Fruit fly (Drosophila melanogaster) whole organism, embryonic: ENCODE results near the gene IntS14.

Source experiments
- Antp ChIP-seq: fragments of 200-800 bp; sonication (Bioruptor generic); optimal IDR thresholded peaks from 3 replicates; lab custom pipeline; 2016; ENCODE audit warnings: missing biosample characterization, missing genetic modification characterization
- C15 ChIP-seq: fragments of 200-800 bp; sonication (Bioruptor generic); IDR thresholded peaks from 3 replicates; pipeline ENCODE4 v1.3.6; 2022; ENCODE audit warnings: missing biosample characterization, missing genetic modification characterization
- CG10366 ChIP-seq: fragments of 200-800 bp; sonication (Bioruptor generic); IDR thresholded peaks from 2 replicates; pipeline ENCODE4 v1.3.6; 2022; ENCODE audit warnings: missing biosample characterization, missing genetic modification characterization
- CG10462 ChIP-seq: fragments of 200-800 bp; sonication (Bioruptor generic); optimal IDR thresholded peaks from 2 replicates; lab custom pipeline; 2016; ENCODE audit warnings: missing biosample characterization, missing genetic modification characterization
- CG10543 ChIP-seq: fragments of 200-800 bp; sonication (Bioruptor generic); optimal IDR thresholded peaks from 3 replicates; lab custom pipeline; 2017; ENCODE audit warnings: missing biosample characterization, mild to moderate bottlenecking, missing genetic modification characterization, moderate library complexity
- CG11085 ChIP-seq: fragments of 200-800 bp; sonication (Bioruptor generic); IDR thresholded peaks from 2 replicates; pipeline ENCODE4 v1.3.6; 2022; ENCODE audit warnings: missing biosample characterization, missing genetic modification characterization
- CG12299 ChIP-seq: fragments of 200-800 bp; sonication (Bioruptor generic); optimal IDR thresholded peaks from 2 replicates; lab custom pipeline; 2018; ENCODE audit warnings: missing biosample characterization, mild to moderate bottlenecking, missing genetic modification characterization
- CG13624 ChIP-seq: fragments of 200-800 bp; sonication (Bioruptor generic); optimal IDR thresholded peaks from 2 replicates; lab custom pipeline; 2016; ENCODE audit warnings: missing biosample characterization, missing genetic modification characterization
- CG13894 ChIP-seq: fragments of 200-800 bp; sonication (Bioruptor generic); optimal IDR thresholded peaks from 3 replicates; lab custom pipeline; 2018; ENCODE audit warnings: missing biosample characterization, mild to moderate bottlenecking, missing genetic modification characterization, moderate library complexity
- CG16813 ChIP-seq: fragments of 200-800 bp; sonication (Bioruptor generic); IDR thresholded peaks from 3 replicates; pipeline ENCODE4 v1.3.6; 2022; ENCODE audit warnings: missing biosample characterization, missing genetic modification characterization; ENCODE audit not compliant: partially characterized antibody
- CG16863 ChIP-seq: fragments of 200-800 bp; sonication (Bioruptor generic); optimal IDR thresholded peaks from 3 replicates; lab custom pipeline; 2016; ENCODE audit warnings: missing biosample characterization, missing genetic modification characterization
- CG18011 ChIP-seq: fragments of 200-800 bp; sonication (Bioruptor generic); optimal IDR thresholded peaks from 2 replicates; lab custom pipeline; 2017; ENCODE audit warnings: missing biosample characterization, missing genetic modification characterization, mild to moderate bottlenecking, moderate library complexity, missing genotype
- CG1832 ChIP-seq: fragments of 200-800 bp; sonication (Bioruptor generic); optimal IDR thresholded peaks from 2 replicates; lab custom pipeline; 2017; ENCODE audit warnings: missing biosample characterization, mild to moderate bottlenecking, missing genetic modification characterization, inconsistent platforms
- CG18619 ChIP-seq: fragments of 200-800 bp; sonication (Bioruptor generic); optimal IDR thresholded peaks from 3 replicates; lab custom pipeline; 2017; ENCODE audit warnings: missing biosample characterization, mild to moderate bottlenecking, missing genetic modification characterization
- CG2202 ChIP-seq: fragments of 200-800 bp; sonication (Bioruptor generic); optimal IDR thresholded peaks from 2 replicates; lab custom pipeline; 2018; ENCODE audit warnings: missing biosample characterization, mild to moderate bottlenecking, missing genetic modification characterization
- CG2889 ChIP-seq: fragments of 200-800 bp; sonication (Bioruptor generic); IDR thresholded peaks from 3 replicates; pipeline ENCODE4 v1.3.6; 2022; ENCODE audit warnings: missing biosample characterization, missing genetic modification characterization
- CG34422 ChIP-seq: fragments of 200-800 bp; sonication (Bioruptor generic); IDR thresholded peaks from 3 replicates; pipeline ENCODE4 v1.3.6; 2022; ENCODE audit warnings: missing biosample characterization, missing genetic modification characterization
- CG3838 ChIP-seq: fragments of 200-800 bp; sonication (Bioruptor generic); optimal IDR thresholded peaks from 3 replicates; lab custom pipeline; 2016; ENCODE audit warnings: missing biosample characterization, missing genetic modification characterization
- CG6654 ChIP-seq: fragments of 200-800 bp; sonication (Bioruptor generic); optimal IDR thresholded peaks from 2 replicates; lab custom pipeline; 2017; ENCODE audit warnings: missing biosample characterization, mild to moderate bottlenecking, missing genetic modification characterization
- CG6854 ChIP-seq: fragments of 200-800 bp; sonication (Bioruptor generic); optimal IDR thresholded peaks from 3 replicates; lab custom pipeline; 2017; ENCODE audit warnings: missing biosample characterization, mild to moderate bottlenecking, missing genetic modification characterization
- CG7357 ChIP-seq: fragments of 200-800 bp; sonication (Bioruptor generic); IDR thresholded peaks from 3 replicates; pipeline ENCODE4 v1.3.6; 2022; ENCODE audit warnings: missing biosample characterization, missing genetic modification characterization
- CG9609 ChIP-seq: fragments of 200-800 bp; sonication (Bioruptor generic); optimal IDR thresholded peaks from 3 replicates; lab custom pipeline; 2016; ENCODE audit warnings: missing biosample characterization, missing genetic modification characterization
- Dip3 ChIP-seq: fragments of 200-800 bp; sonication (Bioruptor generic); optimal IDR thresholded peaks from 3 replicates; lab custom pipeline; 2016; ENCODE audit warnings: missing biosample characterization, missing genetic modification characterization
- Dref ChIP-seq: fragments of 200-800 bp; sonication (Bioruptor generic); IDR thresholded peaks from 2 replicates; pipeline ENCODE4 v1.3.6; 2022; ENCODE audit warnings: missing biosample characterization, missing genetic modification characterization
- HHEX ChIP-seq: fragments of 200-800 bp; sonication (Bioruptor generic); optimal IDR thresholded peaks from 3 replicates; lab custom pipeline; 2017; ENCODE audit warnings: missing biosample characterization, mild to moderate bottlenecking, missing genetic modification characterization, missing genetic modification reagents
- HLH54F ChIP-seq: fragments of 200-800 bp; sonication (Bioruptor generic); optimal IDR thresholded peaks from 3 replicates; lab custom pipeline; 2016; ENCODE audit warnings: missing biosample characterization, missing genetic modification characterization
- Myb ChIP-seq: fragments of 200-800 bp; sonication (Bioruptor generic); optimal IDR thresholded peaks from 2 replicates; lab custom pipeline; 2016; ENCODE audit warnings: missing biosample characterization, missing genetic modification characterization
- NfI ChIP-seq: fragments of 200-800 bp; sonication (Bioruptor generic); optimal IDR thresholded peaks from 3 replicates; lab custom pipeline; 2018; ENCODE audit warnings: missing biosample characterization, mild to moderate bottlenecking, missing genetic modification characterization, moderate library complexity
- Oaz ChIP-seq: fragments of 200-800 bp; sonication (Bioruptor generic); IDR thresholded peaks from 2 replicates; pipeline ENCODE4 v1.3.6; 2022; ENCODE audit warnings: missing biosample characterization, missing genetic modification characterization
- Ravus ChIP-seq: fragments of 200-800 bp; sonication (Bioruptor generic); IDR thresholded peaks from 2 replicates; pipeline ENCODE4 v1.3.6; 2022; ENCODE audit warnings: missing biosample characterization, missing genetic modification characterization
- Scr ChIP-seq: fragments of 200-800 bp; sonication (Bioruptor generic); IDR thresholded peaks from 2 replicates; pipeline ENCODE4 v1.3.6; 2022; ENCODE audit warnings: missing biosample characterization, missing genetic modification characterization; ENCODE audit not compliant: partially characterized antibody
- Sry-δ ChIP-seq: fragments of 200-800 bp; sonication (Bioruptor generic); optimal IDR thresholded peaks from 2 replicates; lab custom pipeline; 2016; ENCODE audit warnings: missing biosample characterization, missing genetic modification characterization
- TFAM ChIP-seq: fragments of 200-800 bp; sonication (Bioruptor generic); optimal IDR thresholded peaks from 2 replicates; lab custom pipeline; 2017; ENCODE audit warnings: missing biosample characterization, missing genetic modification characterization, inconsistent platforms
- ap ChIP-seq: fragments of 200-800 bp; sonication (Bioruptor generic); IDR thresholded peaks from 2 replicates; pipeline ENCODE4 v1.3.6; 2022; ENCODE audit warnings: missing biosample characterization, missing genetic modification characterization
- ash1 ChIP-seq: fragments of 200-800 bp; sonication (Bioruptor generic); optimal IDR thresholded peaks from 2 replicates; lab custom pipeline; 2018; ENCODE audit warnings: missing biosample characterization, mild to moderate bottlenecking, missing genetic modification characterization
- bbx ChIP-seq: fragments of 200-800 bp; sonication (Bioruptor generic); IDR thresholded peaks from 2 replicates; pipeline ENCODE4 v1.3.6; 2022; ENCODE audit warnings: missing biosample characterization, missing genetic modification characterization; ENCODE audit not compliant: partially characterized antibody
- cwo ChIP-seq: fragments of 200-800 bp; sonication (Bioruptor generic); optimal IDR thresholded peaks from 3 replicates; lab custom pipeline; 2017; ENCODE audit warnings: missing biosample characterization, missing genetic modification characterization, mild to moderate bottlenecking, moderate library complexity, missing genetic modification reagents
- dmrt11E ChIP-seq: fragments of 200-800 bp; sonication (Bioruptor generic); optimal IDR thresholded peaks from 3 replicates; lab custom pipeline; 2018; ENCODE audit warnings: missing biosample characterization, mild to moderate bottlenecking, missing genetic modification characterization, moderate library complexity
- gem ChIP-seq: fragments of 200-800 bp; sonication (Bioruptor generic); optimal IDR thresholded peaks from 2 replicates; lab custom pipeline; 2019; ENCODE audit warnings: missing biosample characterization, mild to moderate bottlenecking, missing genetic modification characterization, moderate library complexity
- gt ChIP-seq: fragments of 200-800 bp; sonication (Bioruptor generic); IDR thresholded peaks from 2 replicates; pipeline ENCODE4 v1.3.6; 2022; ENCODE audit warnings: missing biosample characterization, missing genetic modification characterization
- nerfin-2 ChIP-seq: fragments of 200-800 bp; sonication (Bioruptor generic); IDR thresholded peaks from 2 replicates; pipeline ENCODE4 v1.3.6; 2022; ENCODE audit warnings: missing biosample characterization, missing genetic modification characterization; ENCODE audit not compliant: partially characterized antibody
- org-1 ChIP-seq: fragments of 200-800 bp; sonication (Bioruptor generic); optimal IDR thresholded peaks from 2 replicates; lab custom pipeline; 2017; ENCODE audit warnings: missing biosample characterization, missing genetic modification characterization
- row ChIP-seq: fragments of 200-800 bp; sonication (Bioruptor generic); IDR thresholded peaks from 3 replicates; pipeline ENCODE4 v1.3.6; 2022; ENCODE audit warnings: missing biosample characterization, missing genetic modification characterization
- salm ChIP-seq: fragments of 200-800 bp; sonication (Bioruptor generic); optimal IDR thresholded peaks from 2 replicates; lab custom pipeline; 2018; ENCODE audit warnings: missing biosample characterization, mild to moderate bottlenecking, missing genetic modification characterization
- sim ChIP-seq: fragments of 200-800 bp; sonication (Bioruptor generic); IDR thresholded peaks from 2 replicates; pipeline ENCODE4 v1.3.6; 2022; ENCODE audit warnings: missing biosample characterization, missing genetic modification characterization
- sob ChIP-seq: fragments of 200-800 bp; sonication (Bioruptor generic); IDR thresholded peaks from 2 replicates; pipeline ENCODE4 v1.3.6; 2022; ENCODE audit warnings: missing biosample characterization, missing genetic modification characterization
- tll ChIP-seq, 2 experiments: fragments of 200-800 bp in 1 of 2; fragments of >200 bp in 1 of 2; sonication (Bioruptor generic) in 1 of 2; optimal IDR thresholded peaks; 2 replicates each; lab custom pipeline; 2017 to 2019; ENCODE audit warnings: missing biosample characterization in 2 of 2, missing genetic modification characterization in 2 of 2, mild to moderate bottlenecking in 1 of 2, moderate library complexity in 1 of 2
- vvl ChIP-seq: fragments of 200-800 bp; sonication (Bioruptor generic); IDR thresholded peaks from 2 replicates; pipeline ENCODE4 v1.3.6; 2022; ENCODE audit warnings: missing biosample characterization, missing genetic modification characterization

The IntS14 gene

dm6 chr2L:1185642-1186497 is 21.6 kb downstream of the IntS14 start, which contains the start of gene CG5001 (continued):
- TF ChIP-seq CG13894 (tag; lab: Kevin White, UChicago) (peak; percentile 86), Ravus (GFP tag; lab: Robert Waterston, UW) (peak; percentile 36; the same call in 1 of the 2 replicates), gem (tag; lab: Kevin White, UChicago) (peak; percentile 94), CG18619 (GFP tag; lab: Kevin White, UChicago) (peak; percentile 64), CG6654 (peak; percentile 47), CG9609 (peak; percentile 57), sob (GFP tag; lab: Robert Waterston, UW) (peak; percentile 88), CG1832 (GFP tag; lab: Kevin White, UChicago) (no peak), tll (GFP tag; optimal IDR thresholded peaks at IDR 0.05; lab: Kevin White, UChicago) (no peak), org-1 (GFP tag; lab: Kevin White, UChicago) (peak; percentile 43), CG16813 (peak; percentile 35; the same call in 1 of the 3 replicates), CG6854 (GFP tag; lab: Kevin White, UChicago) (peak; percentile 61), dmrt11E (tag; lab: Kevin White, UChicago) (peak; percentile 58), gt (GFP tag; lab: Robert Waterston, UW) (peak; percentile 47; the same call in 1 of the 2 replicates), vvl (GFP tag; lab: Robert Waterston, UW) (peak; percentile 96), ash1 (peak; percentile 39), Oaz (GFP tag; lab: Robert Waterston, UW) (peak; percentile 68), HHEX (peak; percentile 85), Sry-δ (GFP tag; lab: Kevin White, UChicago) (peak; percentile 15), CG3838 (GFP tag; lab: Kevin White, UChicago) (no peak), CG2889 (peak; percentile 28; the same call in 1 of the 3 replicates), CG10462 (GFP tag; lab: Kevin White, UChicago) (peak; percentile 50), Scr (GFP tag; lab: Robert Waterston, UW) (0 out of 2 replicates have a peak, but pooled peaks have one; percentile 12), TFAM (GFP tag; lab: Kevin White, UChicago) (no peak), CG10543 (GFP tag; lab: Kevin White, UChicago) (peak; percentile 77), Dip3 (peak; percentile 41), CG13624 (GFP tag; lab: Kevin White, UChicago) (peak; percentile 77), Myb (GFP tag; lab: Kevin White, UChicago) (peak; percentile 15), C15 (0 out of 3 replicates have a peak, but pooled peaks have one; percentile 12), nerfin-2 (no peak), sim (GFP tag; lab: Robert Waterston, UW) (peak; percentile 83), salm (tag; lab: Kevin White, UChicago) (peak; percentile 74), CG11085 (GFP tag; lab: Robert Waterston, UW) (peak; percentile 59; the same call in 1 of the 2 replicates), CG2202 (tag; lab: Kevin White, UChicago) (peak; percentile 68), CG18011 (peak; percentile 57), ap (GFP tag; lab: Robert Waterston, UW) (peak; percentile 57), Antp (GFP tag; lab: Kevin White, UChicago) (peak; percentile 77), CG7357 (GFP tag; lab: Robert Waterston, UW) (0 out of 3 replicates have a peak, but pooled peaks have one; percentile 37), cwo (GFP tag; lab: Kevin White, UChicago) (peak; percentile 76), CG12299 (tag; lab: Kevin White, UChicago) (peak; percentile 81), CG16863 (GFP tag; lab: Kevin White, UChicago) (peak; percentile 60), HLH54F (peak; percentile 62), CG10366 (peak; percentile 84), row (GFP tag; lab: Robert Waterston, UW) (peak; percentile 95), Dref (0 out of 2 replicates have a peak, but pooled peaks have one; percentile 9), NfI (GFP tag; lab: Kevin White, UChicago) (peak; percentile 79), CG34422 (GFP tag; lab: Robert Waterston, UW) (peak; percentile 83), bbx (GFP tag; lab: Robert Waterston, UW) (no peak)
